Worm (Caenorhabditis elegans) whole organism, midembryonic: ENCODE results near the gene B0554.4.

ENCODE experiments used
- T22C8.4 ChIP-seq: fragments of 200-800 bp; sonication (Bioruptor generic); IDR thresholded peaks from 2 replicates; pipeline ENCODE4 v1.3.6; 2022; ENCODE audit warnings: missing genetic modification characterization, missing compliant biosample characterization
- cog-1 ChIP-seq: sonication (generic microtip); optimal IDR thresholded peaks from 2 replicates; lab custom pipeline; 2016; ENCODE audit warnings: missing genetic modification characterization, missing compliant biosample characterization
- flt-1 ChIP-seq: fragments of 200-800 bp; sonication (Bioruptor generic); IDR thresholded peaks from 2 replicates; pipeline ENCODE4 v1.3.6; 2022; ENCODE audit warnings: missing genetic modification characterization, missing compliant biosample characterization
- klf-2 ChIP-seq: fragments of 200-800 bp; sonication (Bioruptor generic); conservative IDR thresholded peaks from 2 replicates; pipeline ENCODE4 v1.3.6; 2022; ENCODE audit warnings: missing genetic modification reagents, missing genetic modification characterization, missing compliant biosample characterization
- med-1 ChIP-seq: sonication (generic microtip); optimal IDR thresholded peaks from 2 replicates; lab custom pipeline; 2017; ENCODE audit warnings: missing genetic modification characterization, mild to moderate bottlenecking, missing compliant biosample characterization, antibody characterized with exemption, missing genetic modification reagents; ENCODE audit not compliant: insufficient read depth
- ref-1 ChIP-seq: fragments of 200-800 bp; sonication (Bioruptor generic); conservative IDR thresholded peaks from 2 replicates; pipeline ENCODE4 v1.3.6; 2022; ENCODE audit warnings: missing genetic modification reagents, missing genetic modification characterization, missing compliant biosample characterization
- tab-1 ChIP-seq: fragments of 200-800 bp; sonication (Bioruptor generic); IDR thresholded peaks from 2 replicates; pipeline ENCODE4 v1.3.6; 2022; ENCODE audit warnings: missing genetic modification characterization, missing compliant biosample characterization
- ztf-23 ChIP-seq: fragments of 200-800 bp; sonication (Bioruptor generic); IDR thresholded peaks from 2 replicates; pipeline ENCODE4 v1.3.6; 2022; ENCODE audit warnings: missing genetic modification reagents, missing genetic modification characterization, missing compliant biosample characterization
- ztf-29 ChIP-seq: fragments of 200-800 bp; sonication (Bioruptor generic); IDR thresholded peaks from 2 replicates; pipeline ENCODE4 v1.3.6; 2022; ENCODE audit warnings: missing genetic modification reagents, missing genetic modification characterization, missing compliant biosample characterization

DNA sequence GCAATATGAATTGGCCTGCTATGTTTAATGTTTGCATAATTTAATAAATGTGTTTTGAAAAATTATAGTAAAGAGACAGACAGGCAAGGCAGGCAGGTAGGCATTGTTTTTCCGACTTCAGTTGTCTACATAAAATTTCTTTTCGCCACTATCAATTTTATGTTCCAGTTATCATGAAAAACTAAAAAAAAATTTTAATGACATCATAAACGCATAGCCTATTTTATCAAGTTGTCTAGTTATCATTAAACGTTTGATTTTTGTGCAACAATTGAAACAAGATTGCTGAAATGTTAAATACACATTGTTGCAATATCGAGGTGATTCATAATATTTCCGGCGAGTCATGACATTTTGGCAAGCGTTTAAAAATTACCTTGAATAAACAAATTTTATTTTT, 13.9 kb upstream of the B0554.4 start:
- TF ChIP-seq flt-1 (GFP tag; lab: Robert Waterston, UW) (no peak), ztf-23 (GFP tag; lab: Robert Waterston, UW) (no peak), T22C8.4 (GFP tag; lab: Robert Waterston, UW) (no peak), ztf-29 (GFP tag; lab: Robert Waterston, UW) (no peak), ref-1 (GFP tag; lab: Robert Waterston, UW) (no peak), med-1 (no peak), tab-1 (GFP tag; lab: Robert Waterston, UW) (no peak), klf-2 (GFP tag; lab: Robert Waterston, UW) (no peak), cog-1 (tag; lab: Kevin White, UChicago) (no peak)
